Fruit fly (Drosophila melanogaster): ENCODE data around the gene PNUTS.

Gene PNUTS

DNA sequence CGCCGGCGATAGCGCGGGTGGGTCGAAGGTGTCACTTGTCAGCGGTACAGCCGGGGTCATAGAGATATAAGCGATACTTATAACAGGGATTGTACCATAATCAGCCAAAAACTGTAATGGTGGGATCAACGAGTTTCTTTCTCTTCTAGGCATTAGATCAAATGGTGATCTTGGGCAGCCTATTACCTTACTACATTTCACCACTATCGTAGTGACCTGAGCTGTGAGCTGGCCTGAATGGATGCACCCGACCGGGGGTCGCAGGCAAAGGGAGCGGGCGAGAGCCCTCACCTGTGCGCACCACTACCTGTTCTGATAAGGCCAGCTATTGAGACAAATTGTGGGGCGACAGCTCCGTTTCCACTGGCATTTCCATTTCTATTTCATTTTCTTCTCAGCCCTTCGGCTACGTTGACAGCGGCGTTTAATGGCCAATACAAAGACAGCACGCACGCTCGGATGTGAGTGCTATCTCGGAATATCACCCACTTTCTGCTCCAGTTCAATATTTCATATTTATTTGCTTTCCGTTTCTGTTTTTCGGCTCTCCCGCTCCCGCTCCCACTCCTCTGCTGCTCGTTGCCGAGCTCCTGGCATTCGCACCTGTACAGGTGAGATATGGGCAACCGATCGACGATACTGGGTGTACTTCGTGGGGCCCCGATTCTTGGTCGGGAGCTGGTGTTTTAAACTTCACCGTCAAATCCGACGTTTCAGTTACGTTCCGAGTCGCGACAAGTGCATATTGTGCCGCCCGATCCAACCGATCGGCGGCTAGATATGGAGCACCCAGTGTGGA is 13.4 kb upstream of the PNUTS start (continued):
- peak; percentile 81 for TF ChIP-seq Nf-YA (GFP tag; IDR thresholded peaks at IDR 0.05)
- peak; percentile 22 for TF ChIP-seq fu2 (GFP tag; optimal IDR thresholded peaks at IDR 0.05)
- peak; percentile 11 for TF ChIP-seq fd3F (GFP tag; optimal IDR thresholded peaks at IDR 0.05)
- TF ChIP-seq CG6854 (GFP tag; optimal IDR thresholded peaks at IDR 0.05) = no peak
- peak; percentile 87 for TF ChIP-seq ttk (GFP tag; IDR thresholded peaks at IDR 0.05)
- TF ChIP-seq CG12236 (GFP tag; optimal IDR thresholded peaks at IDR 0.05) = peak; percentile 12
- TF ChIP-seq vfl (GFP tag; optimal IDR thresholded peaks at IDR 0.05) = peak; percentile 38
- peak; percentile 34 for TF ChIP-seq CG3065 (GFP tag; optimal IDR thresholded peaks at IDR 0.05)
- peak; percentile 50 for TF ChIP-seq CG11723 (GFP tag; optimal IDR thresholded peaks at IDR 0.05)
- TF ChIP-seq sd (tag; optimal IDR thresholded peaks at IDR 0.05) = peak; percentile 21
- TF ChIP-seq CG12155 (GFP tag; optimal IDR thresholded peaks at IDR 0.05) = peak; percentile 61
- no peak for TF ChIP-seq CG8290 (GFP tag; optimal IDR thresholded peaks at IDR 0.05)
- TF ChIP-seq CG8290 (tag; optimal IDR thresholded peaks at IDR 0.05) = peak in 1 of 2 experiments; percentile 89
- TF ChIP-seq Rfx (GFP tag; IDR thresholded peaks at IDR 0.05) = peak; percentile 76
- peak in 1 of 2 experiments; percentile 23 for TF ChIP-seq crp (GFP tag; optimal IDR thresholded peaks at IDR 0.05)
- TF ChIP-seq H15 (GFP tag; IDR thresholded peaks at IDR 0.05) = peak; percentile 85
- no peak for TF ChIP-seq gro (GFP tag; optimal IDR thresholded peaks at IDR 0.05)
- peak; percentile 74 for TF ChIP-seq MTF-1 (GFP tag; optimal IDR thresholded peaks at IDR 0.05; ENCODE audit: borderline replicate concordance)
- peak; percentile 89 for TF ChIP-seq ken (GFP tag; IDR thresholded peaks at IDR 0.05)
- TF ChIP-seq Hr78 (GFP tag; optimal IDR thresholded peaks at IDR 0.05) = peak in 1 of 2 experiments; percentile 99
- no peak for TF ChIP-seq pan (optimal IDR thresholded peaks at IDR 0.05)
- TF ChIP-seq pan (GFP tag; optimal IDR thresholded peaks at IDR 0.05 in 1 of 2, IDR thresholded peaks at IDR 0.05 in 1 of 2) = peak in 1 of 2 experiments; percentile 84
- no peak for TF ChIP-seq Poxn (GFP tag; IDR thresholded peaks at IDR 0.05)
- peak; percentile 55 for TF ChIP-seq fd64A (GFP tag; optimal IDR thresholded peaks at IDR 0.05)
- TF ChIP-seq CG17802 (tag; optimal IDR thresholded peaks at IDR 0.05) = peak; percentile 37
- peak; percentile 61 for TF ChIP-seq CG5180 (GFP tag; optimal IDR thresholded peaks at IDR 0.05)
- peak; percentile 5; the same call in 1 of the 2 replicates for TF ChIP-seq Ravus (GFP tag; IDR thresholded peaks at IDR 0.05)
- TF ChIP-seq CG9817 (tag; optimal IDR thresholded peaks at IDR 0.05) = peak; percentile 23
- TF ChIP-seq ATbp (GFP tag; optimal IDR thresholded peaks at IDR 0.05) = peak; percentile 85
- peak; percentile 95 for TF ChIP-seq ci (GFP tag; IDR thresholded peaks at IDR 0.05)
- no peak for TF ChIP-seq schlank (tag; optimal IDR thresholded peaks at IDR 0.05)
- peak in 1 of 3 experiments; percentile 75 for TF ChIP-seq lola (GFP tag; optimal IDR thresholded peaks at IDR 0.05)
- TF ChIP-seq Hr51 (GFP tag; optimal IDR thresholded peaks at IDR 0.05) = peak in 1 of 2 experiments; percentile 70
- peak; percentile 72 for TF ChIP-seq Sox100B (GFP tag; optimal IDR thresholded peaks at IDR 0.05)
- peak; percentile 81 for TF ChIP-seq gsb-n (tag; optimal IDR thresholded peaks at IDR 0.05)
- peak; percentile 77 for TF ChIP-seq dmrt11E (tag; optimal IDR thresholded peaks at IDR 0.05)
- TF ChIP-seq Hr3 (GFP tag; optimal IDR thresholded peaks at IDR 0.05) = peak; percentile 61
- TF ChIP-seq CkIIα-i1 (GFP tag; IDR thresholded peaks at IDR 0.05) = no peak
- peak; percentile 62 for TF ChIP-seq CG1602 (GFP tag; optimal IDR thresholded peaks at IDR 0.05)
- TF ChIP-seq bsh (GFP tag; optimal IDR thresholded peaks at IDR 0.05) = peak in 1 of 2 experiments; percentile 87
- no peak for TF ChIP-seq inv (GFP tag; IDR thresholded peaks at IDR 0.05; ENCODE audit: partially characterized antibody)
- no peak for TF ChIP-seq Tbp (GFP tag; optimal IDR thresholded peaks at IDR 0.05)
- peak; percentile 88 for TF ChIP-seq CG6689 (GFP tag; IDR thresholded peaks at IDR 0.05)
- TF ChIP-seq kah (GFP tag; optimal IDR thresholded peaks at IDR 0.05) = peak; percentile 48
- TF ChIP-seq chinmo (GFP tag; IDR thresholded peaks at IDR 0.05; ENCODE audit: partially characterized antibody) = no peak
- peak; percentile 60 for TF ChIP-seq CG15011 (GFP tag; optimal IDR thresholded peaks at IDR 0.05)
- TF ChIP-seq Nf-YB (GFP tag; optimal IDR thresholded peaks at IDR 0.05) = peak; percentile 56
- peak; percentile 83 for TF ChIP-seq CG1529 (GFP tag; optimal IDR thresholded peaks at IDR 0.05)

Measured in whole organism, embryonic.